Worm (Caenorhabditis elegans) whole organism, L4 larva: ENCODE data around the gene sma-10.

Experiments
- T20F7.1 ChIP-seq: fragments of 200-800 bp; sonication (Bioruptor generic); optimal IDR thresholded peaks from 2 replicates; lab custom pipeline; 2018; ENCODE audit warnings: mild to moderate bottlenecking, missing genetic modification characterization, missing compliant biosample characterization
- ceh-44 ChIP-seq: fragments of 200-800 bp; sonication (Bioruptor generic); IDR thresholded peaks from 2 replicates; pipeline ENCODE4 v1.3.6; 2022; ENCODE audit warnings: missing genetic modification reagents, missing genetic modification characterization, missing compliant biosample characterization
- fos-1 ChIP-seq: fragments of 150-350 bp; optimal IDR thresholded peaks from 2 replicates; lab custom pipeline; 2014; ENCODE audit warnings: missing biosample characterization, missing genetic modification characterization
- hmg-1.1 ChIP-seq: fragments of 200-800 bp; sonication (Bioruptor generic); IDR thresholded peaks from 2 replicates; pipeline ENCODE4 v1.3.6; 2022; ENCODE audit warnings: missing genetic modification reagents, missing genetic modification characterization, missing compliant biosample characterization
- nhr-10 ChIP-seq: fragments of 150-350 bp; optimal IDR thresholded peaks from 2 replicates; lab custom pipeline; 2014; ENCODE audit warnings: missing biosample characterization, missing genetic modification characterization
- rbr-2 ChIP-seq: sonication (generic microtip); optimal IDR thresholded peaks from 2 replicates; lab custom pipeline; 2016; ENCODE audit warnings: missing genotype, missing genetic modification characterization, missing compliant biosample characterization
- unc-39 ChIP-seq: sonication (generic microtip); optimal IDR thresholded peaks from 2 replicates; lab custom pipeline; 2017; ENCODE audit warnings: missing biosample characterization, missing genetic modification characterization
- ztf-7 ChIP-seq: fragments of 150-350 bp; optimal IDR thresholded peaks from 2 replicates; lab custom pipeline; 2014; ENCODE audit warnings: missing biosample characterization, missing genetic modification characterization

DNA sequence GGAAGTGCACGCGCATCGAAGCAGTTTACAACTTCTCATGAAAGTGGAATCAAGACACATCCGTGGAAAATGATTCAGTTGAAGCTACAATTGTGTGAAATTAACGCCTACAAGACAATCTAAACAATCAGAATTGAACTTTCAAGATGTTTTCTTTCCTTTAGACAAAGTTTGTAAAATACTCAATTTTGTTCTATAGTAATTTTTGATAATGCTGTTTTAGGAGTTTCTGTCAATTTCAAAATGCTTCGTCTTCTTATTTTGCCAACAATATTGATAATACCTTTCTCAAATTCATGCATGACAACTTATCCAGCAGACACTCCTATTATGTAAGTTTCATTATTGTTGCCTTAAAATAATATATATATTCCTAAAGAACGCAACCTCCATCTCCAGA is 5.1 kb upstream of the sma-10 start, which contains the start of gene T21D12.11:
- TF ChIP-seq ceh-44 (GFP tag; lab: Robert Waterston, UW) (no peak), fos-1 (tag; lab: Kevin White, UChicago) (no peak), rbr-2 (tag; lab: Kevin White, UChicago) (no peak), hmg-1.1 (GFP tag; lab: Robert Waterston, UW) (no peak), T20F7.1 (GFP tag; lab: Kevin White, UChicago) (no peak), nhr-10 (tag; lab: Kevin White, UChicago) (no peak), ztf-7 (tag; lab: Kevin White, UChicago) (no peak), unc-39 (tag; lab: Kevin White, UChicago) (no peak)
